Worm (Caenorhabditis elegans) whole organism, L2 larva: Measurements from ENCODE around the gene C07G1.6.
A peak's percentile ranks its signal among the peaks of the same experiment; 100 is the strongest.

Source experiments
- F13H6.1 ChIP-seq: sonication (generic microtip); optimal IDR thresholded peaks from 2 replicates; lab custom pipeline; 2016; ENCODE audit warnings: missing genetic modification characterization, missing compliant biosample characterization
- R02D3.7 ChIP-seq: fragments of 150-350 bp; optimal IDR thresholded peaks from 2 replicates; lab custom pipeline; 2014; ENCODE audit warnings: missing biosample characterization, missing genetic modification characterization
- Y55F3AM.14 ChIP-seq: fragments of 200-800 bp; sonication (Bioruptor generic); optimal IDR thresholded peaks from 2 replicates; lab custom pipeline; 2018; ENCODE audit warnings: mild to moderate bottlenecking, missing genetic modification characterization, missing compliant biosample characterization
- ZK546.5 ChIP-seq: sonication (generic microtip); optimal IDR thresholded peaks from 2 replicates; lab custom pipeline; 2017; ENCODE audit warnings: missing biosample characterization, missing genetic modification characterization
- alr-1 ChIP-seq: fragments of 150-350 bp; optimal IDR thresholded peaks from 2 replicates; lab custom pipeline; 2014; ENCODE audit warnings: missing biosample characterization, missing genetic modification characterization
- aly-2 ChIP-seq: fragments of 150-350 bp; optimal IDR thresholded peaks from 2 replicates; lab custom pipeline; 2014; ENCODE audit warnings: missing biosample characterization, missing genetic modification characterization
- blmp-1 ChIP-seq: sonication (generic microtip); optimal IDR thresholded peaks from 2 replicates; lab custom pipeline; 2017; ENCODE audit warnings: missing genetic modification characterization, mild to moderate bottlenecking, missing compliant biosample characterization, antibody characterized with exemption, moderate library complexity; ENCODE audit not compliant: insufficient read depth
- ceh-16 ChIP-seq: fragments of 150-350 bp; optimal IDR thresholded peaks from 2 replicates; lab custom pipeline; 2014; ENCODE audit warnings: missing biosample characterization, missing genetic modification characterization
- ceh-82 ChIP-seq: fragments of 150-350 bp; optimal IDR thresholded peaks from 2 replicates; lab custom pipeline; 2014; ENCODE audit warnings: missing biosample characterization, missing genetic modification characterization
- dmd-4 ChIP-seq: sonication (generic microtip); optimal IDR thresholded peaks from 2 replicates; lab custom pipeline; 2017; ENCODE audit warnings: missing biosample characterization, missing genetic modification characterization
- egl-27 ChIP-seq: sonication (generic microtip); optimal IDR thresholded peaks from 3 replicates; lab custom pipeline; 2017; ENCODE audit warnings: missing biosample characterization, missing genetic modification reagents, missing genetic modification characterization
- elt-1 ChIP-seq: fragments of 150-350 bp; optimal IDR thresholded peaks from 2 replicates; lab custom pipeline; 2014; ENCODE audit warnings: missing biosample characterization, missing genetic modification characterization
- elt-3 ChIP-seq: sonication (generic microtip); optimal IDR thresholded peaks from 2 replicates; lab custom pipeline; 2017; ENCODE audit warnings: missing biosample characterization, missing genetic modification characterization
- fos-1 ChIP-seq: fragments of 150-350 bp; optimal IDR thresholded peaks from 2 replicates; lab custom pipeline; 2014; ENCODE audit warnings: missing biosample characterization, missing genetic modification characterization
- gmeb-1 ChIP-seq: fragments of 150-350 bp; optimal IDR thresholded peaks from 2 replicates; lab custom pipeline; 2014; ENCODE audit warnings: missing biosample characterization, missing genetic modification characterization
- lin-11 ChIP-seq: fragments of 150-350 bp; sonication (generic microtip); optimal IDR thresholded peaks from 2 replicates; lab custom pipeline; 2014; ENCODE audit warnings: missing biosample characterization, missing genetic modification characterization, inconsistent platforms, mixed read lengths
- lin-39 ChIP-seq: fragments of 150-350 bp; optimal IDR thresholded peaks from 2 replicates; lab custom pipeline; 2014; ENCODE audit warnings: missing biosample characterization, missing genetic modification reagents, missing genetic modification characterization
- lsy-2 ChIP-seq, 2 experiments: fragments of 150-350 bp in 1 of 2; sonication (generic microtip) in 1 of 2; optimal IDR thresholded peaks; 2 replicates each; lab custom pipeline; 2014 to 2017; ENCODE audit warnings: missing biosample characterization in 2 of 2, missing genetic modification characterization in 2 of 2
- mdl-1 ChIP-seq, 2 experiments: fragments of 150-350 bp in 1 of 2; sonication (generic microtip) in 1 of 2; optimal IDR thresholded peaks; 2 replicates each; lab custom pipeline; 2017; ENCODE audit warnings: missing biosample characterization in 2 of 2, missing genetic modification characterization in 2 of 2
- nhr-10 ChIP-seq: sonication (generic microtip); optimal IDR thresholded peaks from 2 replicates; lab custom pipeline; 2017; ENCODE audit warnings: missing biosample characterization, missing genetic modification characterization
- nhr-11 ChIP-seq: fragments of 150-350 bp; optimal IDR thresholded peaks from 2 replicates; lab custom pipeline; 2014; ENCODE audit warnings: missing biosample characterization, missing genetic modification characterization
- nhr-129 ChIP-seq: fragments of 150-350 bp; optimal IDR thresholded peaks from 2 replicates; lab custom pipeline; 2014; ENCODE audit warnings: missing biosample characterization, missing genetic modification characterization
- nhr-21 ChIP-seq: fragments of 150-350 bp; optimal IDR thresholded peaks from 2 replicates; lab custom pipeline; 2014; ENCODE audit warnings: missing biosample characterization, missing genetic modification characterization
- nhr-23 ChIP-seq: fragments of 150-350 bp; optimal IDR thresholded peaks from 2 replicates; lab custom pipeline; 2014; ENCODE audit warnings: missing biosample characterization, missing genetic modification reagents, missing genetic modification characterization
- nhr-237 ChIP-seq: fragments of 150-350 bp; optimal IDR thresholded peaks from 2 replicates; lab custom pipeline; 2014; ENCODE audit warnings: missing biosample characterization, missing genetic modification characterization
- nhr-25 ChIP-seq: fragments of 150-350 bp; sonication (generic microtip); optimal IDR thresholded peaks from 3 replicates; lab custom pipeline; 2014; ENCODE audit warnings: missing biosample characterization, missing genetic modification characterization
- nhr-77 ChIP-seq: fragments of 150-350 bp; optimal IDR thresholded peaks from 2 replicates; lab custom pipeline; 2014; ENCODE audit warnings: missing biosample characterization, missing genetic modification characterization
- peb-1 ChIP-seq: fragments of 150-350 bp; optimal IDR thresholded peaks from 2 replicates; lab custom pipeline; 2014; ENCODE audit warnings: missing biosample characterization, missing genetic modification characterization
- sem-4 ChIP-seq: fragments of 150-350 bp; optimal IDR thresholded peaks from 2 replicates; lab custom pipeline; 2014; ENCODE audit warnings: missing biosample characterization, missing genetic modification reagents, missing genetic modification characterization
- sma-3 ChIP-seq: sonication (generic microtip); optimal IDR thresholded peaks from 2 replicates; lab custom pipeline; 2016; ENCODE audit warnings: missing genetic modification reagents, missing genetic modification characterization, missing compliant biosample characterization
- sma-9 ChIP-seq, 2 experiments: fragments of 150-350 bp in 1 of 2; sonication (generic microtip) in 1 of 2; optimal IDR thresholded peaks; 2 replicates each; lab custom pipeline; 2014 to 2016; ENCODE audit warnings: missing genetic modification characterization in 2 of 2, mild to moderate bottlenecking in 1 of 2, missing biosample characterization in 1 of 2, missing compliant biosample characterization in 1 of 2, missing genetic modification reagents in 1 of 2, moderate library complexity in 1 of 2
- unc-39 ChIP-seq: fragments of 150-350 bp; optimal IDR thresholded peaks from 2 replicates; lab custom pipeline; 2014; ENCODE audit warnings: missing biosample characterization, missing genetic modification characterization
- unc-55 ChIP-seq: fragments of 150-350 bp; sonication (generic microtip); optimal IDR thresholded peaks from 3 replicates; lab custom pipeline; 2014; ENCODE audit warnings: missing biosample characterization, missing genetic modification reagents, missing genetic modification characterization
- zag-1 ChIP-seq: fragments of 150-350 bp; optimal IDR thresholded peaks from 2 replicates; lab custom pipeline; 2014; ENCODE audit warnings: missing biosample characterization, missing genetic modification characterization
- ztf-1 ChIP-seq: fragments of 200-800 bp; sonication (Bioruptor generic); conservative IDR thresholded peaks from 2 replicates; pipeline ENCODE4 v1.3.6; 2022; ENCODE audit warnings: missing genetic modification characterization, missing compliant biosample characterization
- ztf-11 ChIP-seq: sonication (generic microtip); optimal IDR thresholded peaks from 2 replicates; lab custom pipeline; 2017; ENCODE audit warnings: missing biosample characterization, missing genetic modification characterization
- ztf-4 ChIP-seq: fragments of 150-350 bp; optimal IDR thresholded peaks from 2 replicates; lab custom pipeline; 2014; ENCODE audit warnings: missing biosample characterization, missing genetic modification characterization

Gene C07G1.6

DNA sequence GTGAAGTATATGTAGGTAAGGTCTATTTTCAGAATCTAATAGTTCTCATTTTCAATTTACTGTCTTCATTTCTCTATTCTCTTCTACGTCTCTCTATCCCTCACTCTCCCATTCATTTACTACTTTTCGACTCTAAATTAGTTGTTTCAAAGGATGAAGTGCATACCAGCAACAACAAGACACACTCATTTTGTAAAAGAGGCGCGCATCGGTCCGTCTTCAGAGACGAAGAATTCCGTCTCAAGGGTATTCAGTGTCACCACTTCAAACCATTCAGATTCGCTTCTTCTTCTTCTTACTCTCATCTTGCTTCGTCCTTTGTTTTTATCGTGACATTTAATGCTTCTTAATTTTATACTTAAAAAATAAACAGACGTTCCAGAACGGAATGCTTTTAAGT lies 38.8 kb downstream of the C07G1.6 start:
- TF ChIP-seq nhr-25 (tag; lab: Kevin White, UChicago) (peak; percentile 43), ZK546.5 (tag; lab: Kevin White, UChicago) (no peak)
- TF ChIP-seq, all 48 proteins: peak for 1

DNA sequence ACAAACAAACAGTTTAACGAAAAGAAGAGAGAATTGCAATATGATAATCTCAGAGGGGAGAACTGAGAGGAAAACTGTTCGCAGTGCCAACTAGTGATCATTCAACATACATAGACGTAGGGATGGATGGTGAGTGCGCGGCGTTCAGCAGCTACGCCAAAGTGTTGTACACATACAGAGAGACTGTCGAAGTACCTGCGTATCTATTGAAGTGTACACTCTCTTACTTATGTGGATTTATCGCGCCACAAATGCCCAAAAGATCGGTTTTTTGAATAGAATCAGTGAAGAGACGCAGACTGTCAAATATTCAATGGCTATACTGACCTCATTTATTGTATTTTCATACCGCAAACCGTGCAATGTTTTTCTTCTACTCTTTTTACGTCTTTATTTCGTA lies 39.9 kb downstream of the C07G1.6 start:
- TF ChIP-seq sma-9 (GFP tag; optimal IDR thresholded peaks at IDR 0.05; lab: Kevin White, UChicago) (peak; percentile 19), sma-9 (tag; optimal IDR thresholded peaks at IDR 0.05; lab: Kevin White, UChicago) (no peak), elt-1 (tag; lab: Kevin White, UChicago) (no peak), nhr-129 (tag; lab: Kevin White, UChicago) (no peak), peb-1 (no peak), zag-1 (tag; lab: Kevin White, UChicago) (no peak), aly-2 (tag; lab: Kevin White, UChicago) (no peak), R02D3.7 (tag; lab: Kevin White, UChicago) (no peak), ZK546.5 (tag; lab: Kevin White, UChicago) (no peak), nhr-10 (tag; lab: Kevin White, UChicago) (no peak), unc-39 (tag; lab: Kevin White, UChicago) (no peak), ceh-82 (tag; lab: Kevin White, UChicago) (no peak), nhr-25 (tag; lab: Kevin White, UChicago) (no peak), lsy-2 (tag; optimal IDR thresholded peaks at IDR 0.05; lab: Kevin White, UChicago) (no peak), mdl-1 (tag; optimal IDR thresholded peaks at IDR 0.05; lab: Kevin White, UChicago) (no peak), ztf-11 (tag; lab: Kevin White, UChicago) (no peak), lin-39 (tag; lab: Kevin White, UChicago) (no peak), ztf-1 (GFP tag; lab: Robert Waterston, UW) (no peak), Y55F3AM.14 (GFP tag; lab: Kevin White, UChicago) (no peak), nhr-21 (tag; lab: Kevin White, UChicago) (peak; percentile 19), blmp-1 (peak; percentile 20), dmd-4 (tag; lab: Kevin White, UChicago) (no peak), elt-3 (tag; lab: Kevin White, UChicago) (no peak), F13H6.1 (peak; percentile 51), sem-4 (peak; percentile 11), ceh-16 (tag; lab: Kevin White, UChicago) (no peak), nhr-11 (tag; lab: Kevin White, UChicago) (no peak), unc-55 (GFP tag; lab: Kevin White, UChicago) (no peak), sma-3 (GFP tag; lab: Kevin White, UChicago) (peak; percentile 17), egl-27 (peak; percentile 33), fos-1 (tag; lab: Kevin White, UChicago) (peak; percentile 31)

DNA sequence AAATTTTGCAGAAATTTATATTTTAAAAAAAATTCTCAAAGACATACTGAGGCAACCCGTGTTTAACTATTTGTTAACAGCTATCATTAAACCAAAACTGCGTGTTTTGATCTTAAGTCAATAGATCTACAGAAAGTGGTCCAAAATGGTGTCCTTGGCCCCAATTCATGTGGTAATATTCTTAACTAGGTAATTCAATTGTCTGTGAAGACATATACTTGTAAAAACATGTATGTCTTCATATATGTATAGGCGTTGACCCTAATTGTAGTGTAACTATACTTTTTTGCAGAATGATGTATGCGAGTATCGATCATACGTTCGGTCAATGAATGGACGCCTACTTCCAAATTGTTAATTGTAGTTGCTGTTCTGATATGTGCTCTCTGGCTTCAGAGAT lies 40.5 kb downstream of the C07G1.6 start, which contains the start of gene C07G1.15:
Gene C07G1.15, plus strand, starts transcription at position 301 of the 400 bp plus-strand sequence.
- no peak for TF ChIP-seq ztf-1 (GFP tag; lab: Robert Waterston, UW)
- no peak for TF ChIP-seq nhr-23 (tag; lab: Kevin White, UChicago)
- no peak for TF ChIP-seq ceh-82 (tag; lab: Kevin White, UChicago)
- no peak for TF ChIP-seq lin-11
- TF ChIP-seq Y55F3AM.14 (GFP tag; lab: Kevin White, UChicago), result no peak
- no peak for TF ChIP-seq lsy-2 (tag; optimal IDR thresholded peaks at IDR 0.05; lab: Kevin White, UChicago)
- TF ChIP-seq alr-1 (tag; lab: Kevin White, UChicago), result no peak
- no peak for TF ChIP-seq aly-2 (tag; lab: Kevin White, UChicago)
- TF ChIP-seq nhr-129 (tag; lab: Kevin White, UChicago), result no peak
- no peak for TF ChIP-seq unc-55 (GFP tag; lab: Kevin White, UChicago)
- TF ChIP-seq ztf-4 (tag; lab: Kevin White, UChicago), result no peak
- no peak for TF ChIP-seq peb-1
- TF ChIP-seq nhr-77 (tag; lab: Kevin White, UChicago), result no peak
- TF ChIP-seq gmeb-1 (tag; lab: Kevin White, UChicago), result no peak
- TF ChIP-seq zag-1 (tag; lab: Kevin White, UChicago), result no peak
- TF ChIP-seq nhr-237 (tag; lab: Kevin White, UChicago), result no peak
- TF ChIP-seq, all 48 proteins: peak for 0
